Fruit fly (Drosophila melanogaster) whole organism, embryonic: ENCODE results near the gene Rbcn-3B.

Experiments used
- Ada2b ChIP-seq: fragments of 200-800 bp; sonication (Bioruptor generic); IDR thresholded peaks from 2 replicates; pipeline ENCODE4 v1.3.6; 2022; ENCODE audit warnings: missing biosample characterization, missing genetic modification characterization
- Atf-2 ChIP-seq: fragments of 200-800 bp; sonication (Bioruptor generic); optimal IDR thresholded peaks from 2 replicates; lab custom pipeline; 2016; ENCODE audit warnings: missing biosample characterization, missing genetic modification characterization
- Atf3 ChIP-seq: fragments of 200-800 bp; sonication (Bioruptor generic); optimal IDR thresholded peaks from 3 replicates; lab custom pipeline; 2016; ENCODE audit warnings: missing biosample characterization, missing genetic modification characterization
- BEAF-32 ChIP-seq: fragments of 200-800 bp; sonication (Bioruptor generic); optimal IDR thresholded peaks from 3 replicates; lab custom pipeline; 2017; ENCODE audit warnings: missing biosample characterization, missing genetic modification characterization, mild to moderate bottlenecking, moderate library complexity, missing genetic modification reagents
- Bgb ChIP-seq: fragments of 200-800 bp; sonication (Bioruptor generic); IDR thresholded peaks from 2 replicates; pipeline ENCODE4 v1.3.6; 2022; ENCODE audit warnings: missing biosample characterization, missing genetic modification characterization; ENCODE audit not compliant: partially characterized antibody
- CG10267 ChIP-seq: fragments of 200-800 bp; sonication (Bioruptor generic); optimal IDR thresholded peaks from 2 replicates; lab custom pipeline; 2018; ENCODE audit warnings: missing biosample characterization, mild to moderate bottlenecking, missing genetic modification characterization, moderate library complexity
- CG10321 ChIP-seq: fragments of 200-800 bp; sonication (Bioruptor generic); IDR thresholded peaks from 2 replicates; pipeline ENCODE4 v1.3.6; 2022; ENCODE audit warnings: missing biosample characterization, missing genetic modification characterization
- CG11560 ChIP-seq: fragments of 200-800 bp; sonication (Bioruptor generic); IDR thresholded peaks from 3 replicates; pipeline ENCODE4 v1.3.6; 2022; ENCODE audit warnings: missing biosample characterization, missing genetic modification characterization
- CG12659 ChIP-seq: fragments of 200-800 bp; sonication (Bioruptor generic); optimal IDR thresholded peaks from 3 replicates; lab custom pipeline; 2017; ENCODE audit warnings: mild to moderate bottlenecking, missing biosample characterization, missing genetic modification reagents, missing genetic modification characterization
- CG13424 ChIP-seq: fragments of 200-800 bp; sonication (Bioruptor generic); optimal IDR thresholded peaks from 2 replicates; lab custom pipeline; 2019; ENCODE audit warnings: missing biosample characterization, mild to moderate bottlenecking, missing genetic modification characterization, moderate library complexity
- CG13624 ChIP-seq: fragments of 200-800 bp; sonication (Bioruptor generic); optimal IDR thresholded peaks from 2 replicates; lab custom pipeline; 2016; ENCODE audit warnings: missing biosample characterization, missing genetic modification characterization
- CG15514 ChIP-seq: fragments of 200-800 bp; sonication (Bioruptor generic); optimal IDR thresholded peaks from 3 replicates; lab custom pipeline; 2017; ENCODE audit warnings: missing biosample characterization, missing genetic modification characterization, mild to moderate bottlenecking, moderate library complexity, missing genetic modification reagents
- CG17385 ChIP-seq: fragments of 200-800 bp; sonication (Bioruptor generic); optimal IDR thresholded peaks from 3 replicates; lab custom pipeline; 2018; ENCODE audit warnings: missing biosample characterization, mild to moderate bottlenecking, missing genetic modification characterization
- CG2678 ChIP-seq: fragments of 200-800 bp; sonication (Bioruptor generic); optimal IDR thresholded peaks from 3 replicates; lab custom pipeline; 2019; ENCODE audit warnings: missing biosample characterization, mild to moderate bottlenecking, missing genetic modification characterization, moderate library complexity
- CG4617 ChIP-seq: fragments of 200-800 bp; sonication (Bioruptor generic); optimal IDR thresholded peaks from 3 replicates; lab custom pipeline; 2016; ENCODE audit warnings: missing biosample characterization, missing genetic modification characterization, borderline replicate concordance
- CG8478 ChIP-seq: fragments of >200 bp; optimal IDR thresholded peaks from 2 replicates; lab custom pipeline; 2018
- CG9876 ChIP-seq: fragments of 200-800 bp; sonication (Bioruptor generic); optimal IDR thresholded peaks from 2 replicates; lab custom pipeline; 2016; ENCODE audit warnings: missing biosample characterization, missing genetic modification characterization
- CrebB ChIP-seq: fragments of 200-800 bp; sonication (Bioruptor generic); optimal IDR thresholded peaks from 3 replicates; lab custom pipeline; 2018; ENCODE audit warnings: missing biosample characterization, mild to moderate bottlenecking, missing genetic modification characterization
- Dll ChIP-seq: fragments of 200-800 bp; sonication (Bioruptor generic); IDR thresholded peaks from 4 replicates; pipeline ENCODE4 v1.3.6; 2022; ENCODE audit warnings: missing biosample characterization, missing genetic modification characterization; ENCODE audit not compliant: partially characterized antibody
- Dref ChIP-seq: fragments of 200-800 bp; sonication (Bioruptor generic); IDR thresholded peaks from 2 replicates; pipeline ENCODE4 v1.3.6; 2022; ENCODE audit warnings: missing biosample characterization, missing genetic modification characterization
- Ets65A ChIP-seq: fragments of 200-800 bp; sonication (Bioruptor generic); peaks from one replicate; lab custom pipeline; 2016; ENCODE audit warnings: missing biosample characterization, missing genetic modification characterization
- Lim3 ChIP-seq: fragments of 200-800 bp; sonication (Bioruptor generic); IDR thresholded peaks from 2 replicates; pipeline ENCODE4 v1.3.6; 2022; ENCODE audit warnings: missing biosample characterization, missing genetic modification characterization
- MBD-R2 ChIP-seq: fragments of 200-800 bp; sonication (Bioruptor generic); IDR thresholded peaks from 2 replicates; pipeline ENCODE4 v1.3.6; 2022; ENCODE audit warnings: missing biosample characterization, missing genetic modification characterization
- MESR4 ChIP-seq: fragments of 200-800 bp; sonication (Bioruptor generic); optimal IDR thresholded peaks from 2 replicates; lab custom pipeline; 2018; ENCODE audit warnings: missing biosample characterization, mild to moderate bottlenecking, missing genetic modification characterization, moderate library complexity
- Med ChIP-seq: fragments of 200-800 bp; sonication (Bioruptor generic); peaks from one replicate; lab custom pipeline; 2016; ENCODE audit warnings: missing biosample characterization, missing genetic modification characterization, mild to moderate bottlenecking, inconsistent platforms, moderate library complexity
- Oaz ChIP-seq: fragments of 200-800 bp; sonication (Bioruptor generic); IDR thresholded peaks from 2 replicates; pipeline ENCODE4 v1.3.6; 2022; ENCODE audit warnings: missing biosample characterization, missing genetic modification characterization
- Sry-δ ChIP-seq: fragments of 200-800 bp; sonication (Bioruptor generic); optimal IDR thresholded peaks from 2 replicates; lab custom pipeline; 2016; ENCODE audit warnings: missing biosample characterization, missing genetic modification characterization
- ash1 ChIP-seq: fragments of 200-800 bp; sonication (Bioruptor generic); optimal IDR thresholded peaks from 2 replicates; lab custom pipeline; 2018; ENCODE audit warnings: missing biosample characterization, mild to moderate bottlenecking, missing genetic modification characterization
- cg ChIP-seq: fragments of 200-800 bp; sonication (Bioruptor generic); optimal IDR thresholded peaks from 3 replicates; lab custom pipeline; 2019; ENCODE audit warnings: missing biosample characterization, mild to moderate bottlenecking, missing genetic modification characterization, moderate library complexity
- chif ChIP-seq, 2 experiments: fragments of 200-800 bp; sonication (Bioruptor generic); optimal IDR thresholded peaks; 3 replicates each; lab custom pipeline; 2016; ENCODE audit warnings: missing biosample characterization in 2 of 2, missing genetic modification characterization in 2 of 2
- gce ChIP-seq: fragments of 200-800 bp; sonication (Bioruptor generic); IDR thresholded peaks from 3 replicates; pipeline ENCODE4 v1.3.6; 2022; ENCODE audit warnings: missing biosample characterization, missing genetic modification characterization
- gsb-n ChIP-seq: fragments of 200-800 bp; sonication (Bioruptor generic); optimal IDR thresholded peaks from 3 replicates; lab custom pipeline; 2018; ENCODE audit warnings: missing biosample characterization, mild to moderate bottlenecking, missing genetic modification characterization
- ham ChIP-seq: fragments of 200-800 bp; sonication (Bioruptor generic); IDR thresholded peaks from 2 replicates; pipeline ENCODE4 v1.3.6; 2022; ENCODE audit warnings: missing biosample characterization, missing genetic modification characterization
- hkb ChIP-seq, 2 experiments: fragments of 200-800 bp in 1 of 2; fragments of >200 bp in 1 of 2; sonication (Bioruptor generic) in 1 of 2; IDR thresholded peaks in 1 of 2; optimal IDR thresholded peaks in 1 of 2; 2 replicates each; pipeline versions ENCODE4 v1.3.6 to Lab custom; 2017 to 2022; ENCODE audit warnings: missing biosample characterization in 1 of 2, missing genetic modification characterization in 1 of 2
- lilli ChIP-seq: fragments of 200-800 bp; sonication (Bioruptor generic); optimal IDR thresholded peaks from 3 replicates; lab custom pipeline; 2016; ENCODE audit warnings: missing biosample characterization, missing genetic modification characterization
- otp ChIP-seq: fragments of 200-800 bp; sonication (Bioruptor generic); IDR thresholded peaks from 3 replicates; pipeline ENCODE4, ENCODE4 v1.3.6; 2022; ENCODE audit warnings: missing biosample characterization, missing genetic modification characterization
- pan ChIP-seq, 4 experiments: fragments of >200 bp in 3 of 4; fragments of 200-800 bp in 1 of 4; sonication (Bioruptor generic) in 1 of 4; optimal IDR thresholded peaks in 3 of 4; IDR thresholded peaks in 1 of 4; 2 replicates each; pipeline versions ENCODE4 v1.3.6 to Lab custom; 2017 to 2022; ENCODE audit warnings: missing biosample characterization in 2 of 4, missing genetic modification characterization in 2 of 4, mixed read lengths in 1 of 4
- peb ChIP-seq: fragments of 200-800 bp; sonication (Bioruptor generic); IDR thresholded peaks from 2 replicates; pipeline ENCODE4 v1.3.6; 2022; ENCODE audit warnings: missing biosample characterization, missing genetic modification characterization
- pzg ChIP-seq: fragments of 200-800 bp; sonication (Bioruptor generic); optimal IDR thresholded peaks from 3 replicates; lab custom pipeline; 2018; ENCODE audit warnings: missing biosample characterization, mild to moderate bottlenecking, missing genetic modification characterization, moderate library complexity
- sd ChIP-seq: fragments of 200-800 bp; sonication (Bioruptor generic); optimal IDR thresholded peaks from 3 replicates; lab custom pipeline; 2018; ENCODE audit warnings: missing biosample characterization, mild to moderate bottlenecking, missing genetic modification characterization, moderate library complexity
- sens ChIP-seq: fragments of 200-800 bp; sonication (Bioruptor generic); peaks from one replicate; lab custom pipeline; 2016; ENCODE audit warnings: missing biosample characterization, missing genetic modification characterization
- sens-2 ChIP-seq: fragments of 200-800 bp; sonication (Bioruptor generic); IDR thresholded peaks from 2 replicates; pipeline ENCODE4 v1.3.6; 2022; ENCODE audit warnings: missing biosample characterization, missing genetic modification characterization
- stwl ChIP-seq: fragments of 200-800 bp; sonication (Bioruptor generic); optimal IDR thresholded peaks from 3 replicates; lab custom pipeline; 2018; ENCODE audit warnings: missing biosample characterization, mild to moderate bottlenecking, missing genetic modification characterization, moderate library complexity
- trem ChIP-seq: fragments of 200-800 bp; optimal IDR thresholded peaks from 3 replicates; lab custom pipeline; 2019; ENCODE audit warnings: missing biosample characterization, mild to moderate bottlenecking, missing genetic modification characterization, moderate library complexity
- vnd ChIP-seq: fragments of 200-800 bp; sonication (Bioruptor generic); IDR thresholded peaks from 3 replicates; pipeline ENCODE4 v1.3.6; 2022; ENCODE audit warnings: missing biosample characterization, missing genetic modification characterization; ENCODE audit not compliant: partially characterized antibody
- zen ChIP-seq: fragments of 200-800 bp; sonication (Bioruptor generic); optimal IDR thresholded peaks from 3 replicates; lab custom pipeline; 2018; ENCODE audit warnings: missing biosample characterization, mild to moderate bottlenecking, missing genetic modification characterization, moderate library complexity
- zf30C ChIP-seq: fragments of 200-800 bp; sonication (Bioruptor generic); optimal IDR thresholded peaks from 3 replicates; lab custom pipeline; 2018; ENCODE audit warnings: missing biosample characterization, mild to moderate bottlenecking, missing genetic modification characterization

The Rbcn-3B gene

DNA sequence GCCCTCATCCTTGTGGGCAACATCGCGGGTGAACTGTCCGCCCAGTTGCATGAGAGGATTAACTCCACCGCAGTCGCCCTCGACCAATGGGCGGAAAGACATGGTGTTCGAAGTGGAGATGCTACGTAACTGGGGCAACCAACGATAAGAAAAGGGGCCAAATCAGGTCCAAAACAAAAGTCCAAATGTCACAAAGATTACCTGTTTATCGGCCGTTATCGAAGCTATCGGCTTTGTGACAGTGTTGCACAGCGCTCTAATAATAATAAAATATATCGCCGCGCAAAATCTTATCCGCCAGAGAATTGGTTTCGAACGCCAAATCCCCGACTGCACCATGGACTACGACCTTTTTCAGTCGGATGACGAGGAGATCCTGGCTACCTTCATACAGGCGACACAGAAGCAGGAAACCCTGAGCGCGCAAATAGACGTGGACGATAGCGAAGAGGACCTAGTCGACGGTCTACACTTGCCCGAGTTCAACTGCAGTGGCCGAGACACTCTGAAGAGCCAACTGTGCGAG, 40.1 kb upstream of the Rbcn-3B start, which contains the start of the genes CG14803 and Pex5 (continued):
- TF ChIP-seq CG15514 (peak; percentile 44), CG8478 (lab: Kevin White, UChicago) (no peak), CrebB (tag; lab: Kevin White, UChicago) (no peak), BEAF-32 (GFP tag; lab: Kevin White, UChicago) (peak; percentile 62), peb (GFP tag; lab: Robert Waterston, UW) (no peak), chif (GFP tag; optimal IDR thresholded peaks at IDR 0.05; lab: Kevin White, UChicago) (no peak), CG10267 (peak; percentile 90), Atf3 (no peak), CG4617 (GFP tag; lab: Kevin White, UChicago) (peak; percentile 41), Ets65A (GFP tag; lab: Kevin White, UChicago) (peak; percentile 43), lilli (GFP tag; lab: Kevin White, UChicago) (no peak)
- TF ChIP-seq, all 482 proteins: peak for 58

DNA sequence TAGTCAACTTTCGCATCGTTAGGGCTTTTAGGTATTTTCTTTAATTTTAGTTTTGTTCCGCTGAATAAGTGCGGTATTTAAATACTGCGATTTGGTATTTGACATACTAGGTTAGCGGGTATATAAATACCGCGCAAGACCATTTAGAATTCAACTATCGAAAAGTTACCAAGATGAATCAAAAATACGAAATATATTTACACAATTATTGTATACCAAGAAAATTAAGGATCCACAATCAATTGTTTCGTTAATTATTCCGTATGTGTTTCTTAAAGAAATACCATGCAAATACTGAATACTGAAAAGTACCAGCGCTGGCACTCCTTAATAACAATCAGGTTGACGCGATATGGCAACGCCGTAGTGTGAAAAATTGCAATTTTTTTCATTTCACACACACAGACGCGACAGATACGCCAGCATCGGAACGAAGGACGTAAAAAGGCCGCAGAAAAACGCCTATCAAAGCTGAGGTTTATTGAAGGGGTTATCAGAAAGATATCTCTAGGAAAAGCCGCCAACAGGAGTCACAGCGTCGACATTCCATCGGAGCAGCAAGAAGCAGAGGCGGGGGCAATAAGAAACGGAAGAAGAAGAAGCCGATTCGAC, 35.1 kb upstream of the Rbcn-3B start, which contains the start of the genes Pgam5 and Vps26:
TSS of gene Pgam5 (minus strand) at position 51 of the 612 bp plus-strand sequence.
TSS of gene Vps26 (plus strand) at position 339 of the 612 bp plus-strand sequence.
- TF ChIP-seq gce (GFP tag; lab: Robert Waterston, UW) (no peak), CG12659 (GFP tag; lab: Kevin White, UChicago) (peak; percentile 47), Lim3 (GFP tag; lab: Robert Waterston, UW) (no peak), Bgb (GFP tag; lab: Robert Waterston, UW) (no peak), zen (tag; lab: Kevin White, UChicago) (peak; percentile 26), CG13624 (GFP tag; lab: Kevin White, UChicago) (peak; percentile 21), ash1 (GFP tag; lab: Kevin White, UChicago) (no peak), Ada2b (no peak), CG10267 (peak; percentile 39), pzg (GFP tag; lab: Kevin White, UChicago) (peak; percentile 61), Med (GFP tag; lab: Kevin White, UChicago) (peak; percentile 73), CG17385 (GFP tag; lab: Kevin White, UChicago) (peak; percentile 95), Oaz (GFP tag; lab: Robert Waterston, UW) (no peak), CG9876 (no peak), MBD-R2 (GFP tag; lab: Robert Waterston, UW) (peak; percentile 22), sens-2 (no peak), Dll (0 out of 4 replicates have a peak, but pooled peaks have one; percentile 21), trem (tag; lab: Kevin White, UChicago) (peak; percentile 60), Sry-δ (GFP tag; lab: Kevin White, UChicago) (peak; percentile 38), CG2678 (tag; lab: Kevin White, UChicago) (no peak), BEAF-32 (GFP tag; lab: Kevin White, UChicago) (peak; percentile 51), gsb-n (tag; lab: Kevin White, UChicago) (peak; percentile 71), CG10321 (no peak), sens (GFP tag; lab: Kevin White, UChicago) (peak; percentile 49), ham (GFP tag; lab: Robert Waterston, UW) (no peak), sd (peak; percentile 76), pan (optimal IDR thresholded peaks at IDR 0.05; lab: Kevin White, UChicago) (no peak), pan (GFP tag; optimal IDR thresholded peaks at IDR 0.05 in 1 of 2, IDR thresholded peaks at IDR 0.05 in 1 of 2) (no peak), Atf-2 (GFP tag; lab: Kevin White, UChicago) (no peak), stwl (tag; lab: Kevin White, UChicago) (peak; percentile 23), Dref (GFP tag; lab: Robert Waterston, UW) (no peak), zf30C (GFP tag; lab: Kevin White, UChicago) (no peak), otp (no peak), MESR4 (peak; percentile 76), vnd (GFP tag; lab: Robert Waterston, UW) (no peak), hkb (optimal IDR thresholded peaks at IDR 0.05; lab: Kevin White, UChicago) (peak; percentile 15), hkb (GFP tag; IDR thresholded peaks at IDR 0.05; lab: Robert Waterston, UW) (no peak), CG13424 (tag; lab: Kevin White, UChicago) (no peak), cg (GFP tag; lab: Kevin White, UChicago) (peak; percentile 66), CG11560 (tag; lab: Robert Waterston, UW) (no peak), CG4617 (GFP tag; lab: Kevin White, UChicago) (peak; percentile 48)
